Fruit fly (Drosophila melanogaster) whole organism, adult: ENCODE measurements around the gene CG10839.

Source experiments
- CG12768 ChIP-seq: fragments of 200-800 bp; sonication (Bioruptor generic); optimal IDR thresholded peaks from 2 replicates; lab custom pipeline; 2017; ENCODE audit warnings: missing biosample characterization, missing genetic modification characterization, mild to moderate bottlenecking, moderate library complexity, missing genetic modification reagents
- CG14711 ChIP-seq: fragments of 200-800 bp; sonication (Bioruptor generic); optimal IDR thresholded peaks from 2 replicates; lab custom pipeline; 2018; ENCODE audit warnings: missing biosample characterization, mild to moderate bottlenecking, missing genetic modification characterization, moderate library complexity
- CG33017 ChIP-seq: fragments of 200-800 bp; sonication (Bioruptor generic); optimal IDR thresholded peaks from 2 replicates; lab custom pipeline; 2018; ENCODE audit warnings: missing biosample characterization, mild to moderate bottlenecking, missing genetic modification characterization, moderate library complexity
- CG7101 ChIP-seq: fragments of 200-800 bp; sonication (Bioruptor generic); optimal IDR thresholded peaks from 2 replicates; lab custom pipeline; 2018; ENCODE audit warnings: missing biosample characterization, mild to moderate bottlenecking, missing genetic modification characterization, moderate library complexity
- Crg-1 ChIP-seq: fragments of 200-800 bp; sonication (Bioruptor generic); optimal IDR thresholded peaks from 2 replicates; lab custom pipeline; 2016; ENCODE audit warnings: missing biosample characterization, missing genetic modification characterization
- Mnt ChIP-seq: fragments of 200-800 bp; sonication (Bioruptor generic); optimal IDR thresholded peaks from 2 replicates; lab custom pipeline; 2016; ENCODE audit warnings: missing biosample characterization, mild to moderate bottlenecking, missing genetic modification characterization
- kay ChIP-seq: fragments of 200-800 bp; sonication (Bioruptor generic); peaks from one replicate; lab custom pipeline; 2016; ENCODE audit warnings: missing biosample characterization, missing genetic modification characterization, borderline replicate concordance

dm6 chr2L:15949457-15949856 lies 29.8 kb upstream of the CG10839 start:
- no peak for TF ChIP-seq kay (GFP tag; lab: Kevin White, UChicago)
- TF ChIP-seq CG14711, result no peak
- TF ChIP-seq CG33017 (tag; lab: Kevin White, UChicago), result no peak
- TF ChIP-seq CG7101 (tag; lab: Kevin White, UChicago), result no peak
- no peak for TF ChIP-seq Mnt (GFP tag; lab: Kevin White, UChicago)
- no peak for TF ChIP-seq Crg-1 (GFP tag; lab: Kevin White, UChicago)
- TF ChIP-seq CG12768 (GFP tag; lab: Kevin White, UChicago), result no peak
